Worm (Caenorhabditis elegans) whole organism, early embryonic: Measurements from ENCODE around the gene C14B1.2.

Experiments
- ama-1 ChIP-seq: fragments of 150-350 bp; optimal IDR thresholded peaks from 2 replicates; lab custom pipeline; 2014
- ets-7 ChIP-seq: sonication (generic microtip); optimal IDR thresholded peaks from 2 replicates; lab custom pipeline; 2016; ENCODE audit warnings: missing genotype, missing genetic modification characterization, missing compliant biosample characterization
- pes-1 ChIP-seq: fragments of 200-800 bp; sonication (Bioruptor generic); IDR thresholded peaks from 2 replicates; pipeline ENCODE4 v1.3.6; 2022; ENCODE audit warnings: missing genetic modification reagents, missing genetic modification characterization, missing compliant biosample characterization
- scrt-1 ChIP-seq: fragments of 200-800 bp; sonication (Bioruptor generic); IDR thresholded peaks from 2 replicates; pipeline ENCODE4 v1.3.6; 2022; ENCODE audit warnings: missing genetic modification characterization, missing compliant biosample characterization
- sea-1 ChIP-seq: fragments of 200-800 bp; sonication (Bioruptor generic); conservative IDR thresholded peaks from 2 replicates; pipeline ENCODE4 v1.3.6; 2022; ENCODE audit warnings: missing genetic modification characterization, missing compliant biosample characterization
- tbx-37 ChIP-seq: fragments of 200-800 bp; sonication (Bioruptor generic); conservative IDR thresholded peaks from 2 replicates; pipeline ENCODE4 v1.3.6; 2022; ENCODE audit warnings: missing genetic modification reagents, missing genetic modification characterization, missing compliant biosample characterization

DNA sequence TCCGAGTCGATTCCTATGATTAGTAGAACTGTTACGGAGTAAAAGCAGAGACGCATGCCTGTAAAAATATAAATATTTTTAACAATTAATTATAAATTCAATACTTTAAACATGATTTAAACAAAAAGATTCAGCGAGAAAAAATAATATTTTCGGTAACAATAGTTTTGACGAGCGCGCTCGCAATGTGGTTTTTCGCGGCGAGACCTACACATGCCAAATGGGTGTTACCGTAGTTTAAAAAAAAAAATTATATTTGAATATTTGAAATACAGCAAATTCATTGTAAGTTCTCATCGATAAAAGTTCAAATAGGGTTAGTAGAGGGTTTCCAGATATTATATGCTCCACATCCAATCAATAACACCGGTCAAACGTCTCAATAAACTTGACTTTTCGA, 24.4 kb downstream of the C14B1.2 start, which contains the start of gene gldi-5:
- TF ChIP-seq ets-7 (tag; lab: Kevin White, UChicago) (no peak), scrt-1 (no peak), pes-1 (no peak), ama-1 (lab: Kevin White, UChicago) (no peak), tbx-37 (no peak), sea-1 (no peak)
